Worm (Caenorhabditis elegans): ENCODE measurements around the gene lin-36.

lin-36 gene

DNA sequence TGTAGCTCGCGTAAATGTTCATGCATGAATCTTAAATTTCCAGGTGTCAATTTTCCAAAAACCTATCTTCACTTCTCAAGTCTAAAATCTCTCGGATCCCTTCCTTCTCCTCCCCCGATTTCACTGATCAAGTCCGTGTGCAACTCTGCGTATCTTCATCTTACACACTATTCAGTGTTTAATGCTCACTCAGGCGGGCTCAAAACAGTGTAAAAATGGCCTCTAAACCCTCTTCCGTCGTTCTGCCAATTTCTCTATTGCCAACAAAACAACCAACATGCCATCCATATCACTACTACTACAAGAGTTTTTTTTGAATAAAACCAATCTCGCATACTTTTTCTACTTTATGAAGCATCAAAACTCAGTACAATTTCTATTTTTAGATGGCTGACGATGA is 1.4 kb upstream of the lin-36 start, which contains the start of gene F44B9.2:
TSS of gene F44B9.2 (plus strand) at position 387 of the 400 bp plus-strand sequence.
- TF ChIP-seq elt-2 (tag; optimal IDR thresholded peaks at IDR 0.05): no peak
- no peak for TF ChIP-seq tbx-2 (tag; optimal IDR thresholded peaks at IDR 0.05)
- TF ChIP-seq nhr-11 (tag; optimal IDR thresholded peaks at IDR 0.05): no peak
- TF ChIP-seq R02D3.7 (tag; optimal IDR thresholded peaks at IDR 0.05): no peak
- TF ChIP-seq elt-3 (tag; optimal IDR thresholded peaks at IDR 0.05): no peak
- TF ChIP-seq lin-39 (tag; optimal IDR thresholded peaks at IDR 0.05): no peak
- TF ChIP-seq nhr-76 (tag; optimal IDR thresholded peaks at IDR 0.05): no peak
- TF ChIP-seq hmg-11 (tag; optimal IDR thresholded peaks at IDR 0.05): no peak
- TF ChIP-seq nhr-77 (tag; optimal IDR thresholded peaks at IDR 0.05): no peak
- no peak for TF ChIP-seq snpc-4 (tag; optimal IDR thresholded peaks at IDR 0.05)
- no peak for TF ChIP-seq unc-39 (tag; optimal IDR thresholded peaks at IDR 0.05)
- TF ChIP-seq egl-27 (tag; optimal IDR thresholded peaks at IDR 0.05): no peak
- no peak for TF ChIP-seq ceh-82 (tag; optimal IDR thresholded peaks at IDR 0.05)
- no peak for TF ChIP-seq ceh-9 (tag; optimal IDR thresholded peaks at IDR 0.05)
- no peak for TF ChIP-seq ZK546.5 (tag; optimal IDR thresholded peaks at IDR 0.05)
- no peak for TF ChIP-seq eor-1 (tag; optimal IDR thresholded peaks at IDR 0.05)
- TF ChIP-seq skn-1 (tag; optimal IDR thresholded peaks at IDR 0.05): no peak
- no peak for TF ChIP-seq lin-15B (tag; optimal IDR thresholded peaks at IDR 0.05)

DNA sequence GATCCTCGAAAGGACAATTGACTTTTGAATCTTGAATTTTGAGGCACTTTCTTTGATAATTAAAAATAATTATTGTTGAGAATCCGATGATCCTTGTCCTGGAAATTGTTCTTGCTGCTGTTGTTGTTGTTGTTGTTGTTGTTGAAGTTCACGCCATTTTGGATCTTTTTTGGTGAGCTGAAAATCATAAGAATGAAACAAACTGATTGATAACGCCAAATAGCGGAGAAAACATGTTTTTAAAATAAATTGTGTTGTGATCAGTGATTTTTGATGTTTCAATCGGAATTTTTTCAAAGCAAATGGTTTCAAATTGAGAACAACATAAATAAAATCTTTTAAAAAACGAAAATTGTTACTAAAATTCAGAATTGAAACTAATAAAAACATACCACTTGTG is 3.6 kb downstream of the lin-36 start:
- no peak for TF ChIP-seq unc-39 (tag; optimal IDR thresholded peaks at IDR 0.05)
- TF ChIP-seq hmg-11 (tag; optimal IDR thresholded peaks at IDR 0.05): no peak
- no peak for TF ChIP-seq elt-2 (tag; optimal IDR thresholded peaks at IDR 0.05)
- TF ChIP-seq nhr-12 (tag; optimal IDR thresholded peaks at IDR 0.05): no peak
- no peak for TF ChIP-seq aly-2 (tag; optimal IDR thresholded peaks at IDR 0.05)
- TF ChIP-seq pha-4 (tag; optimal IDR thresholded peaks at IDR 0.05): no peak
- TF ChIP-seq nhr-76 (tag; optimal IDR thresholded peaks at IDR 0.05): no peak
- TF ChIP-seq elt-3 (tag; optimal IDR thresholded peaks at IDR 0.05): no peak
- no peak for TF ChIP-seq nhr-23 (tag; optimal IDR thresholded peaks at IDR 0.05)
- TF ChIP-seq zag-1 (tag; optimal IDR thresholded peaks at IDR 0.05): no peak
- TF ChIP-seq skn-1 (tag; optimal IDR thresholded peaks at IDR 0.05): no peak
- TF ChIP-seq sea-2 (GFP tag; optimal IDR thresholded peaks at IDR 0.05): no peak
- no peak for TF ChIP-seq nhr-67 (tag; optimal IDR thresholded peaks at IDR 0.05)

DNA sequence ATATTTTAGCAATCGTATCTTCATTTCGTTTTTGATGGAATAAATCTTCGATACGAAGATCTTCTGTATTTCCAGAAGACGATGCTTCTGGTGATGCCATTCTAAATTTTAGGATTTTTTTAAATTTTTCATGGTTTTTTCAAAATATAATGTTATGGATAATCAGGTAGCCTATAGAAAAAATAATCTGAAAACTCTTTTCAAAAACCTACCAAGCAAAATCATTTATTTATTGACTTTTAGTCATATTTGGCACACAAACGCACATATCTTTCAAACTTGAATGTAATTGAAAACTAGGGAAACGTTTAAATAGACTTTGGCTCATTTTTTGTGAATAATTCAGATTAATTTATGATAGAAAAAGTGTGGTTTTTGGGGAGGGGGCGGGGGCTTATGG is 4.2 kb downstream of the lin-36 start, which contains the start of gene F44B9.5:
TSS of gene F44B9.5 (minus strand) at position 101 of the 400 bp plus-strand sequence.
- TF ChIP-seq sea-2 (GFP tag; optimal IDR thresholded peaks at IDR 0.05) (no peak), ztf-4 (tag; optimal IDR thresholded peaks at IDR 0.05) (no peak), eor-1 (tag; optimal IDR thresholded peaks at IDR 0.05) (no peak), nhr-28 (tag; optimal IDR thresholded peaks at IDR 0.05) (no peak), lsy-12 (tag; optimal IDR thresholded peaks at IDR 0.05) (no peak), fkh-2 (tag; optimal IDR thresholded peaks at IDR 0.05) (no peak), pqm-1 (tag; optimal IDR thresholded peaks at IDR 0.05) (no peak), nhr-77 (tag; optimal IDR thresholded peaks at IDR 0.05) (no peak), egl-5 (tag; optimal IDR thresholded peaks at IDR 0.05) (no peak), nhr-25 (tag; optimal IDR thresholded peaks at IDR 0.05) (no peak), R02D3.7 (tag; optimal IDR thresholded peaks at IDR 0.05) (no peak), ceh-28 (tag; optimal IDR thresholded peaks at IDR 0.05) (no peak)

DNA sequence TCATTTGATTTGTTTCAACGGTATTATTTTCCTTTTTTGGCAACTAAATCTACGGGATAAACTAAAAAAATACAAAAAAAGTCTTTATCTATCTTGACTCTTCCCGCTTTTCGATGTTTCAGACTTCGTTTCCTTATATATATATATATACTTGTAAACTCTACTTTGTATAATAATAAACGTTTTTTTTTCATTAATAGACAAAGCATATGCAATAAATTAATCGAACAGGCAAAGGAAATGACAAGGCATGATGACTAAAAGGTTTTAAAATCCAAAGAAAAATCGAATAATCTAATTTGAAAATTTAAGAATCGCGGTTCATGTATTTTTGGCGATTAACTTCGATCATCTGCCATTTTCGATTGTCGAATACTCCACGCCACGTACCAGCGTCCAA is 7.1 kb downstream of the lin-36 start:
- TF ChIP-seq elt-2 (tag; optimal IDR thresholded peaks at IDR 0.05) (no peak), egl-5 (tag; optimal IDR thresholded peaks at IDR 0.05) (no peak), nhr-28 (tag; optimal IDR thresholded peaks at IDR 0.05) (no peak), hmg-11 (tag; optimal IDR thresholded peaks at IDR 0.05) (no peak), nhr-76 (tag; optimal IDR thresholded peaks at IDR 0.05) (no peak), pha-4 (tag; optimal IDR thresholded peaks at IDR 0.05) (no peak)

DNA sequence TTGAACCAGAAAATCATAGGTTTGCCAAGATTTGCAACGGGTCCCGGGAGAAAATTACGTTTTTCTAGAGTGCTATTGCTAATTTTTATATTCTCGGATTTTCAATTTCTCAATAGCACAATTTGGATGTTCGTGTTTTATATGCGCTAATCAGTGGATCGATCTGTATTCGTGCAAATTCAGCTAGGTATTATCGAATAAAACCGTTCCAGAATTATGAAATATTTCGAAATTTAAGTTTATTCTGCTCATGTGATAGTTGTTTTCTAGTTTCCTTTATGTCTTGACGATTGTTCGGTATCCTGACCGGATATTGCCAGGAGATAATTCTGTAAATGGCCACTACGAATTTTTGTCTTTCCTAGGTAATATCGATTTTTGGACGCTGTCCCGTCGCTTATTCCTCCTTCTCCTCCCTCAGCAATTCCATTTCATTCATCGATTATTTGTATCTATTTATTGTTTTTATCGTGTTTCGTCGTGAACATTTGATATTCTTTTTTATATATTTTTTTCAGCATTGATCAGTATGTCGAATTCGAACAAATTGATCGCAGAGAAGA is 10.3 kb downstream of the lin-36 start, which contains the start of gene cit-1.2:
TSS of gene cit-1.2 (plus strand) at position 513 of the 563 bp plus-strand sequence.
- TF ChIP-seq skn-1 (tag; optimal IDR thresholded peaks at IDR 0.05) (no peak), daf-12 (tag; optimal IDR thresholded peaks at IDR 0.05) (no peak), ceh-82 (tag; optimal IDR thresholded peaks at IDR 0.05) (no peak), aly-2 (tag; optimal IDR thresholded peaks at IDR 0.05) (no peak), elt-3 (tag; optimal IDR thresholded peaks at IDR 0.05) (no peak), egl-5 (tag; optimal IDR thresholded peaks at IDR 0.05) (no peak), nhr-77 (tag; optimal IDR thresholded peaks at IDR 0.05) (no peak), ceh-16 (tag; optimal IDR thresholded peaks at IDR 0.05) (no peak), lsy-12 (tag; optimal IDR thresholded peaks at IDR 0.05) (no peak), ama-1 (optimal IDR thresholded peaks at IDR 0.05) (no peak), hmg-11 (tag; optimal IDR thresholded peaks at IDR 0.05) (no peak), nhr-28 (tag; optimal IDR thresholded peaks at IDR 0.05) (no peak), nhr-23 (tag; optimal IDR thresholded peaks at IDR 0.05) (no peak), zag-1 (tag; optimal IDR thresholded peaks at IDR 0.05) (no peak), nhr-12 (tag; optimal IDR thresholded peaks at IDR 0.05) (no peak), fkh-10 (GFP tag; optimal IDR thresholded peaks at IDR 0.05) (no peak), ceh-9 (tag; optimal IDR thresholded peaks at IDR 0.05) (no peak), ztf-11 (tag; optimal IDR thresholded peaks at IDR 0.05) (no peak), mdl-1 (tag; optimal IDR thresholded peaks at IDR 0.05) (no peak)
